Worm (Caenorhabditis elegans): Measurements from ENCODE around the gene hmt-1.

The hmt-1 gene

ce11 chrIII:11054532-11055265 lies 45.1 kb downstream of the hmt-1 start (continued):
- TF ChIP-seq ceh-27 (GFP tag; optimal IDR thresholded peaks at IDR 0.05), result peak; percentile 55
- peak; percentile 36 for TF ChIP-seq ztf-18 (tag; optimal IDR thresholded peaks at IDR 0.05)
- peak; percentile 80 for TF ChIP-seq attf-5 (GFP tag; optimal IDR thresholded peaks at IDR 0.05)
- TF ChIP-seq pha-4 (tag; optimal IDR thresholded peaks at IDR 0.05), result no peak
- peak; percentile 68 for TF ChIP-seq lin-40 (tag; optimal IDR thresholded peaks at IDR 0.05)
- no peak for TF ChIP-seq Y95B8A.8 (GFP tag; IDR thresholded peaks at IDR 0.05)

ce11 chrIII:11054032-11054431 lies 45.7 kb downstream of the hmt-1 start:
- TF ChIP-seq Y53G8AR.9 (GFP tag; conservative IDR thresholded peaks at IDR 0.05), result no peak
- TF ChIP-seq nhr-80 (tag; optimal IDR thresholded peaks at IDR 0.05), result no peak
- TF ChIP-seq madf-8 (GFP tag; conservative IDR thresholded peaks at IDR 0.05), result no peak
- no peak for TF ChIP-seq ztf-26 (tag; optimal IDR thresholded peaks at IDR 0.05)
- TF ChIP-seq nhr-90 (tag; optimal IDR thresholded peaks at IDR 0.05), result no peak
- TF ChIP-seq nhr-179 (tag; optimal IDR thresholded peaks at IDR 0.05), result no peak
- no peak for TF ChIP-seq ama-1 (optimal IDR thresholded peaks at IDR 0.05)
- TF ChIP-seq ama-1 (GFP tag; optimal IDR thresholded peaks at IDR 0.05), result no peak
- no peak for TF ChIP-seq unc-130 (GFP tag; optimal IDR thresholded peaks at IDR 0.05)
- TF ChIP-seq F55B11.4 (tag; optimal IDR thresholded peaks at IDR 0.05; ENCODE audit: borderline replicate concordance, insufficient read depth), result no peak
- TF ChIP-seq bed-1 (GFP tag; IDR thresholded peaks at IDR 0.05), result no peak
- no peak for TF ChIP-seq snpc-3.4 (tag; optimal IDR thresholded peaks at IDR 0.05)
- no peak for TF ChIP-seq lsl-1 (GFP tag; optimal IDR thresholded peaks at IDR 0.05)

- TF ChIP-seq snpc-1.3 (tag; optimal IDR thresholded peaks at IDR 0.05; ENCODE audit: insufficient read depth) (no peak), attf-3 (GFP tag; conservative IDR thresholded peaks at IDR 0.05) (no peak), K12H6.12 (tag; optimal IDR thresholded peaks at IDR 0.05) (no peak), B0035.1 (tag; optimal IDR thresholded peaks at IDR 0.05) (no peak), sdz-38 (tag; optimal IDR thresholded peaks at IDR 0.05) (no peak), hmg-1.2 (GFP tag; IDR thresholded peaks at IDR 0.05) (no peak), D2030.7 (GFP tag; IDR thresholded peaks at IDR 0.05) (no peak), madf-10 (tag; optimal IDR thresholded peaks at IDR 0.05) (no peak), sptf-2 (GFP tag; optimal IDR thresholded peaks at IDR 0.05) (no peak), zfh-2 (GFP tag; conservative IDR thresholded peaks at IDR 0.05) (no peak), zim-3 (tag; optimal IDR thresholded peaks at IDR 0.05) (no peak), cebp-1 (GFP tag; IDR thresholded peaks at IDR 0.05) (no peak), cebp-1 (tag; optimal IDR thresholded peaks at IDR 0.05) (no peak), lin-35 (GFP tag; optimal IDR thresholded peaks at IDR 0.05) (no peak), lir-1 (GFP tag; conservative IDR thresholded peaks at IDR 0.05) (no peak), somi-1 (GFP tag; optimal IDR thresholded peaks at IDR 0.05) (no peak), mel-28 (tag; optimal IDR thresholded peaks at IDR 0.05; ENCODE audit: borderline replicate concordance) (no peak)
Observed at ce11 chrIII:11053603-11054002, 46.2 kb downstream of the hmt-1 start.
